Fruit fly (Drosophila melanogaster) Kc167 (cell line): ENCODE measurements around the gene CG9948.

ENCODE experiments used
- Myc ChIP-seq: fragments of >200 bp; optimal IDR thresholded peaks from 2 replicates; lab custom pipeline; 2017; ENCODE audit warnings: missing external identifiers
- Sin3A ChIP-seq: fragments of >200 bp; optimal IDR thresholded peaks from 2 replicates; lab custom pipeline; 2018; ENCODE audit warnings: missing external identifiers
- h ChIP-seq: fragments of >200 bp; optimal IDR thresholded peaks from 3 replicates; lab custom pipeline; 2018; ENCODE audit warnings: missing external identifiers
- insv ChIP-seq: fragments of >200 bp; optimal IDR thresholded peaks from 3 replicates; lab custom pipeline; 2018; ENCODE audit warnings: missing external identifiers
- psq ChIP-seq: fragments of >200 bp; optimal IDR thresholded peaks from 2 replicates; lab custom pipeline; 2017; ENCODE audit warnings: missing external identifiers
- ttk ChIP-seq: sonication (Bioruptor generic); optimal IDR thresholded peaks from 2 replicates; lab custom pipeline; 2017; ENCODE audit warnings: missing external identifiers

dm6 chr3L:6990288-6990687 is 34.5 kb downstream of the CG9948 start, which contains the start of gene bin:
- no peak for TF ChIP-seq h
- TF ChIP-seq ttk (lab: Kevin White, UChicago): no peak
- TF ChIP-seq psq (lab: Kevin White, UChicago): no peak
- TF ChIP-seq Myc (lab: Kevin White, UChicago): no peak
- no peak for TF ChIP-seq Sin3A
- TF ChIP-seq insv (lab: Kevin White, UChicago): no peak
